Fruit fly (Drosophila melanogaster): Measurements from ENCODE around the gene CG32762.

CG32762 gene

DNA sequence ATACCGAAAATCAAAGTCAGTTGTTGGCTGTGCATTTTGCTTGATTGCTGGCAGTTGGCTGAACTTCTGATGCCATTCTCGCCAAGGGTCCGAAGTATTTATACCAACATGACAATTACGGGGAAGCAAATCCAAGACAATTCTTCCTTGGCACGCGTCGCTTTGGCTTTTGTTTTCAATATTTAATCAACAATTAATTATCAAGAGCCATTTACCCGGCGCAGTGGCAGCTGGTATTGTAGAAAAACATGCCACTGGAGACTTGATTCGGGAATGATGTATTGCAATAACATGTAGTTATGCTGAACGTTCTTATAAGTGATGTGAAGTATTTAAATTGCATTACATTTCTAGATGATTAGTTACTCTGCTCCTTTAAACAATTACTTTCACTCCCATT is at the start of gene CG32762, which contains the start of gene CG4151:
Gene CG32762 (minus strand): TSS at position 101 of the 400 bp plus-strand sequence.
Gene CG4151 (plus strand): TSS at position 348 of the 400 bp plus-strand sequence.
- TF ChIP-seq acj6 (GFP tag; optimal IDR thresholded peaks at IDR 0.05) (no peak), CG6808 (GFP tag; optimal IDR thresholded peaks at IDR 0.05) (no peak), Ets96B (tag; optimal IDR thresholded peaks at IDR 0.05) (no peak)

DNA sequence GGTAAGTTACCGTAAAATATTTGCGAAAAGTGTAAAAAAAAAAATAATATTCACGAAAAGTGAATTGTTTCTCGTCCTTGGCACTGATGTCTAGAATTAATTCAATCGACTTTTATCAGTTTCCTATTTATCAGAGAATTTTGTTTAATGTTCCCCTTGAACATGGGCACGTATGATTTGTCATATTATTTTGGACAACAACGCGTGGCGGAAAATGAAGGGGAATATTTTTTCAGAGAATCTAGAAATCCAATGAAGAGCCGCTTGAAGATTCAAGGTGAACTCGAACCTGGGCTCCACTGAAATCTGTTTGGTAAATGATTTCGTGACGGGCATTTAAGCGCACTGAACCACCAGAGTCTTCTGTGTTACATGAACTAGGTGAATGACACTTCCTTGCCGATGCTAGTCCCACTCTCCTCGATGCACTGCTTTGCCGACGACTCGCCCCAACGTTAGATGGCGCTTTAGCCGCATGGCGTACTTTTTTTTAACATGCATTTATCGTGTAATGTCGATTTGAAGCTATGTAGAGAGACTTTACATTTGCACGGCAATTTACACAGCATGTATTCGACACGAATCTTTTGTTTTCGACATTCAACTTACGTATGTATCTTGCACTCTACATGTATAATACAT is 23.3 kb upstream of the CG32762 start:
- TF ChIP-seq spab (GFP tag; optimal IDR thresholded peaks at IDR 0.05) (no peak), svp (GFP tag) (peak; percentile 71), Lpt (GFP tag; optimal IDR thresholded peaks at IDR 0.05) (no peak), CG11762 (GFP tag; optimal IDR thresholded peaks at IDR 0.05; ENCODE audit: insufficient read depth) (no peak), CG10631 (GFP tag; optimal IDR thresholded peaks at IDR 0.05) (no peak), CG11294 (GFP tag; IDR thresholded peaks at IDR 0.05) (no peak), CG15336 (GFP tag; IDR thresholded peaks at IDR 0.05) (peak; percentile 32; the same call in 1 of the 2 replicates), Sox102F (GFP tag; optimal IDR thresholded peaks at IDR 0.05) (no peak), ss (GFP tag; optimal IDR thresholded peaks at IDR 0.05) (no peak), Gug (GFP tag; IDR thresholded peaks at IDR 0.05) (no peak), esn (GFP tag; optimal IDR thresholded peaks at IDR 0.05) (peak; percentile 12), CG3919 (GFP tag; optimal IDR thresholded peaks at IDR 0.05) (peak; percentile 21), Eip78C (GFP tag) (peak; percentile 43), CG6276 (GFP tag; optimal IDR thresholded peaks at IDR 0.05) (no peak), CG31627 (GFP tag; optimal IDR thresholded peaks at IDR 0.05) (no peak), net (GFP tag; optimal IDR thresholded peaks at IDR 0.05) (no peak)

DNA sequence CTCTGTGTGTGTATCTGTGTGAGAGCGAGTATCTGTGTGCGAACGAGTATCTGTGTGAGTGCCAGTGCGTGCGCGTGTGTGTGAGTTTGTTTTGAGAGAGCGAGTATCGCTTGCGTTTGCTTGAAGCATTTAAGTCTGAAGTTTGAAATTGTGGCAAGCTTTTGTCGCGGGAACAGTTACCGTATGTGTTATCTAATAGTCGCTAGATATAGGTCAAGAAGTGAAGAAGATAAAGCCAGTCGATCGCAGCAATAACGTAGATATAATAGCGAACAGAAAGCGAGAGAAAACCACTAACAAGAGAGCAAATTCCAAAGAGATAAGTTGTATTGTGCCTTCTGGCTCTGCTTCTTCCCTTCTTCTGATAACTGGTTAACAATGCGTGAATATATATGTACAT is 17.2 kb upstream of the CG32762 start:
- TF ChIP-seq CG1621 (tag; optimal IDR thresholded peaks at IDR 0.05) (no peak), Eip78C (GFP tag) (peak; percentile 66), achi (GFP tag; optimal IDR thresholded peaks at IDR 0.05) (no peak), CG3919 (GFP tag; optimal IDR thresholded peaks at IDR 0.05) (no peak), fkh (GFP tag; optimal IDR thresholded peaks at IDR 0.05) (no peak), CG10631 (GFP tag; optimal IDR thresholded peaks at IDR 0.05) (no peak), ss (GFP tag; optimal IDR thresholded peaks at IDR 0.05) (peak in 1 of 2 experiments; percentile 25), Hr39 (GFP tag; optimal IDR thresholded peaks at IDR 0.05) (no peak), CG6163 (GFP tag; IDR thresholded peaks at IDR 0.05) (0 out of 3 replicates have a peak, but pooled peaks have one; percentile 23), esn (GFP tag; optimal IDR thresholded peaks at IDR 0.05) (no peak)

DNA sequence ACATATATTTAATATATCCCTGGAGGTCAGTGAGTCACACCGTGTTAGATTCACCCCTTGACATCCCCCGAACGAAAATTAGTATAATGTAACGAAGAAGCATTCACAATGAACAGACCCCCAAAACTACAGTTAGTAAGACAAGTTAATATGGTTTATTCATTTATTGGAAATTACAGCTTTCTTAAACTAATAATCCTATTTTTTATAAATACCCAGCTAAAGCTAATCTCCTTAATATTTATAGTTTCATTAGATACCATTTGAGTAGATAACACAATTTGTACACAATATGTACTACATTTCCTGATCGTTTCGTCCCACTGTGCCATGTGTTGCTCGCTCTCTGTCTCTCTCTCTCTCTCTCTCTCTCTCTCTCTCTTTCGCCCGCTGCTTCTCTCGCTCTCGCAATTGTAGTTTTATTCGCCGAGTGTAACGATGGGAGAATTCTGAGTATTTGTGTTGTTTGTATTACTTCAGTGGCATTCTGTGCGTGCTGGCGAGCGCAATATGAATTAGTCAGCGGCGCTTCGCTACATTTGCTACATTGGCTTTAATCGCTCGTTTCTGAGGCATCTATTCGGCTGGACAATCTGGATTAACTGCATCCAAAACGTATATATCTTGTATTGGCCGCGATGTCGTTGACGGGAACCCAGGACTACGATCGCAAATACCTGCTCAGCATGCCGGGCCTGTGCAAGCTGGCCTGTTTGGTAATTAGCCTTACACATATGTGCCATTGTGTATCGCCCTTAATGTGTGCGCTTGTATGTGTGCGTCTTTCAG is 15.9 kb upstream of the CG32762 start:
- TF ChIP-seq lz (GFP tag; optimal IDR thresholded peaks at IDR 0.05) (peak; percentile 18), fd59A (GFP tag; optimal IDR thresholded peaks at IDR 0.05) (no peak), CG11762 (GFP tag; optimal IDR thresholded peaks at IDR 0.05; ENCODE audit: insufficient read depth) (peak; percentile 28), Hr38 (GFP tag; optimal IDR thresholded peaks at IDR 0.05) (no peak), CG8119 (GFP tag; IDR thresholded peaks at IDR 0.05) (0 out of 3 replicates have a peak, but pooled peaks have one; percentile 13), CG4318 (GFP tag; optimal IDR thresholded peaks at IDR 0.05) (peak; percentile 40), Sox14 (GFP tag; optimal IDR thresholded peaks at IDR 0.05) (peak; percentile 25), CG9139 (GFP tag; optimal IDR thresholded peaks at IDR 0.05) (peak; percentile 32), Hr4 (GFP tag; optimal IDR thresholded peaks at IDR 0.05) (peak; percentile 58), Hr39 (GFP tag; optimal IDR thresholded peaks at IDR 0.05) (peak; percentile 16), fd85E (GFP tag; optimal IDR thresholded peaks at IDR 0.05) (peak; percentile 59), dac (GFP tag; optimal IDR thresholded peaks at IDR 0.05) (no peak), CG15336 (GFP tag; IDR thresholded peaks at IDR 0.05) (peak; percentile 37; the same call in 1 of the 2 replicates), fkh (GFP tag; optimal IDR thresholded peaks at IDR 0.05) (peak; percentile 48), CG10631 (GFP tag; optimal IDR thresholded peaks at IDR 0.05) (peak; percentile 37), spab (GFP tag; optimal IDR thresholded peaks at IDR 0.05) (no peak), Lpt (GFP tag; optimal IDR thresholded peaks at IDR 0.05) (peak; percentile 53), Smox (GFP tag; optimal IDR thresholded peaks at IDR 0.05) (peak; percentile 37), eg (GFP tag; IDR thresholded peaks at IDR 0.05) (peak; percentile 55; the same call in 2 of the 3 replicates), Eip78C (GFP tag) (peak; percentile 85), topi (GFP tag; optimal IDR thresholded peaks at IDR 0.05) (peak; percentile 50), Blimp-1 (GFP tag; optimal IDR thresholded peaks at IDR 0.05) (no peak), CG6792 (GFP tag; optimal IDR thresholded peaks at IDR 0.05) (peak; percentile 21), Eip93F (GFP tag; optimal IDR thresholded peaks at IDR 0.05) (no peak), CG6808 (GFP tag; optimal IDR thresholded peaks at IDR 0.05) (no peak), CG3032 (tag; optimal IDR thresholded peaks at IDR 0.05) (no peak), svp (GFP tag) (peak; percentile 83), CG11902 (GFP tag; optimal IDR thresholded peaks at IDR 0.05) (no peak)

Measured in whole organism, prepupa.